Fruit fly (Drosophila melanogaster) whole organism, embryonic: Measurements from ENCODE around the gene Ser.

Source experiments
- Awh ChIP-seq: fragments of 200-800 bp; sonication (Bioruptor generic); IDR thresholded peaks from 2 replicates; pipeline ENCODE4, ENCODE4 v1.3.6; 2022; ENCODE audit warnings: missing biosample characterization, missing genetic modification characterization
- Blimp-1 ChIP-seq: fragments of 200-800 bp; sonication (Bioruptor generic); optimal IDR thresholded peaks from 3 replicates; lab custom pipeline; 2018; ENCODE audit warnings: missing biosample characterization, missing genetic modification characterization, mild to moderate bottlenecking, moderate library complexity, missing genetic modification reagents
- CG12299 ChIP-seq: fragments of 200-800 bp; sonication (Bioruptor generic); optimal IDR thresholded peaks from 2 replicates; lab custom pipeline; 2018; ENCODE audit warnings: missing biosample characterization, mild to moderate bottlenecking, missing genetic modification characterization
- CG12391 ChIP-seq: fragments of 200-800 bp; sonication (Bioruptor generic); optimal IDR thresholded peaks from 3 replicates; lab custom pipeline; 2018; ENCODE audit warnings: missing biosample characterization, mild to moderate bottlenecking, missing genetic modification characterization, moderate library complexity
- CG13624 ChIP-seq: fragments of 200-800 bp; sonication (Bioruptor generic); optimal IDR thresholded peaks from 2 replicates; lab custom pipeline; 2016; ENCODE audit warnings: missing biosample characterization, missing genetic modification characterization
- CG15696 ChIP-seq: fragments of 200-800 bp; sonication (Bioruptor generic); optimal IDR thresholded peaks from 2 replicates; lab custom pipeline; 2019; ENCODE audit warnings: missing biosample characterization, mild to moderate bottlenecking, missing genetic modification characterization, moderate library complexity
- CG1603 ChIP-seq: fragments of 200-800 bp; sonication (Bioruptor generic); optimal IDR thresholded peaks from 2 replicates; lab custom pipeline; 2019; ENCODE audit warnings: missing biosample characterization, mild to moderate bottlenecking, missing genetic modification characterization, moderate library complexity
- CG16815 ChIP-seq: fragments of 200-800 bp; sonication (Bioruptor generic); optimal IDR thresholded peaks from 3 replicates; lab custom pipeline; 2017; ENCODE audit warnings: missing biosample characterization, mild to moderate bottlenecking, missing genetic modification characterization
- CG17359 ChIP-seq: fragments of 200-800 bp; sonication (Bioruptor generic); optimal IDR thresholded peaks from 3 replicates; lab custom pipeline; 2018; ENCODE audit warnings: missing biosample characterization, mild to moderate bottlenecking, missing genetic modification characterization, moderate library complexity
- CG18764 ChIP-seq: fragments of 200-800 bp; sonication (Bioruptor generic); optimal IDR thresholded peaks from 3 replicates; lab custom pipeline; 2016; ENCODE audit warnings: missing biosample characterization, missing genetic modification characterization
- CG2116 ChIP-seq: fragments of 200-800 bp; sonication (Bioruptor generic); optimal IDR thresholded peaks from 3 replicates; lab custom pipeline; 2018; ENCODE audit warnings: missing biosample characterization, mild to moderate bottlenecking, missing genetic modification characterization
- CG2202 ChIP-seq: fragments of 200-800 bp; sonication (Bioruptor generic); optimal IDR thresholded peaks from 2 replicates; lab custom pipeline; 2018; ENCODE audit warnings: missing biosample characterization, mild to moderate bottlenecking, missing genetic modification characterization
- CG32767 ChIP-seq: fragments of 200-800 bp; sonication (Bioruptor generic); IDR thresholded peaks from 2 replicates; pipeline ENCODE4 v1.3.6; 2022; ENCODE audit warnings: missing biosample characterization, missing genetic modification characterization
- CG33557 ChIP-seq: fragments of 200-800 bp; sonication (Bioruptor generic); optimal IDR thresholded peaks from 2 replicates; lab custom pipeline; 2019; ENCODE audit warnings: missing biosample characterization, mild to moderate bottlenecking, missing genetic modification characterization, moderate library complexity
- CG4404 ChIP-seq: fragments of 200-800 bp; sonication (Bioruptor generic); IDR thresholded peaks from 2 replicates; pipeline ENCODE4 v1.3.6; 2022; ENCODE audit warnings: missing biosample characterization, missing genetic modification characterization
- CG6765 ChIP-seq: fragments of 200-800 bp; sonication (Bioruptor generic); optimal IDR thresholded peaks from 3 replicates; lab custom pipeline; 2017; ENCODE audit warnings: missing biosample characterization, mild to moderate bottlenecking, missing genetic modification characterization
- CG7928 ChIP-seq: fragments of 200-800 bp; sonication (Bioruptor generic); optimal IDR thresholded peaks from 2 replicates; lab custom pipeline; 2017; ENCODE audit warnings: missing biosample characterization, mild to moderate bottlenecking, missing genetic modification characterization
- CG9797 ChIP-seq: fragments of 200-800 bp; sonication (Bioruptor generic); optimal IDR thresholded peaks from 3 replicates; lab custom pipeline; 2018; ENCODE audit warnings: missing biosample characterization, mild to moderate bottlenecking, missing genetic modification characterization
- Deaf1 ChIP-seq: fragments of 200-800 bp; optimal IDR thresholded peaks from 3 replicates; lab custom pipeline; 2019; ENCODE audit warnings: missing biosample characterization, mild to moderate bottlenecking, missing genetic modification characterization, moderate library complexity
- Ets97D ChIP-seq: fragments of 200-800 bp; sonication (Bioruptor generic); optimal IDR thresholded peaks from 3 replicates; lab custom pipeline; 2016; ENCODE audit warnings: missing biosample characterization, missing genetic modification characterization
- HLH54F ChIP-seq: fragments of 200-800 bp; sonication (Bioruptor generic); optimal IDR thresholded peaks from 3 replicates; lab custom pipeline; 2016; ENCODE audit warnings: missing biosample characterization, missing genetic modification characterization
- HmgD ChIP-seq: fragments of 200-800 bp; sonication (Bioruptor generic); optimal IDR thresholded peaks from 3 replicates; lab custom pipeline; 2016; ENCODE audit warnings: missing biosample characterization, missing genetic modification characterization
- Hr51 ChIP-seq, 2 experiments: fragments of 200-800 bp; sonication (Bioruptor generic); optimal IDR thresholded peaks; 2 replicates in 1 of 2; 3 replicates in 1 of 2; lab custom pipeline; 2016 to 2018; ENCODE audit warnings: missing biosample characterization in 2 of 2, missing genetic modification characterization in 2 of 2, mild to moderate bottlenecking in 1 of 2, moderate library complexity in 1 of 2
- Nf-YC ChIP-seq: fragments of 200-800 bp; optimal IDR thresholded peaks from 3 replicates; lab custom pipeline; 2019; ENCODE audit warnings: missing biosample characterization, mild to moderate bottlenecking, missing genetic modification characterization, moderate library complexity
- Six4 ChIP-seq: fragments of 200-800 bp; sonication (Bioruptor generic); optimal IDR thresholded peaks from 2 replicates; lab custom pipeline; 2016; ENCODE audit warnings: missing biosample characterization, missing genetic modification characterization
- Spps ChIP-seq: fragments of 200-800 bp; sonication (Bioruptor generic); optimal IDR thresholded peaks from 2 replicates; lab custom pipeline; 2018; ENCODE audit warnings: missing biosample characterization, mild to moderate bottlenecking, missing genetic modification characterization
- Trl ChIP-seq, 3 experiments: fragments of >200 bp in 2 of 3; fragments of 200-800 bp in 1 of 3; sonication (Bioruptor generic) in 1 of 3; optimal IDR thresholded peaks; 2 replicates in 1 of 3; 3 replicates in 2 of 3; lab custom pipeline; 2016 to 2017; ENCODE audit warnings: missing biosample characterization in 1 of 3, missing genetic modification characterization in 1 of 3
- ash1 ChIP-seq: fragments of 200-800 bp; sonication (Bioruptor generic); optimal IDR thresholded peaks from 2 replicates; lab custom pipeline; 2018; ENCODE audit warnings: missing biosample characterization, mild to moderate bottlenecking, missing genetic modification characterization
- chinmo ChIP-seq: fragments of 200-800 bp; sonication (Bioruptor generic); IDR thresholded peaks from 4 replicates; pipeline ENCODE4 v1.3.6; 2022; ENCODE audit warnings: missing biosample characterization, missing genetic modification characterization; ENCODE audit not compliant: partially characterized antibody
- ci ChIP-seq: fragments of 200-800 bp; sonication (Bioruptor generic); IDR thresholded peaks from 3 replicates; pipeline ENCODE4 v1.3.6; 2022; ENCODE audit warnings: missing biosample characterization, missing genetic modification characterization
- corto ChIP-seq: fragments of 200-800 bp; sonication (Bioruptor generic); optimal IDR thresholded peaks from 2 replicates; lab custom pipeline; 2016; ENCODE audit warnings: missing biosample characterization, mild to moderate bottlenecking, missing genetic modification characterization, moderate library complexity
- crol ChIP-seq: fragments of 200-800 bp; sonication (Bioruptor generic); IDR thresholded peaks from 2 replicates; pipeline ENCODE4 v1.3.6; 2022; ENCODE audit warnings: missing biosample characterization, missing genetic modification characterization
- danr ChIP-seq: fragments of 200-800 bp; sonication (Bioruptor generic); IDR thresholded peaks from 2 replicates; pipeline ENCODE4 v1.3.6; 2022; ENCODE audit warnings: missing biosample characterization, missing genetic modification characterization
- fru ChIP-seq: fragments of >200 bp; optimal IDR thresholded peaks from 2 replicates; lab custom pipeline; 2017
- ftz-f1 ChIP-seq: fragments of 200-800 bp; sonication (Bioruptor generic); optimal IDR thresholded peaks from 2 replicates; lab custom pipeline; 2016; ENCODE audit warnings: missing biosample characterization, missing genetic modification characterization
- gcm ChIP-seq: fragments of 200-800 bp; sonication (Bioruptor generic); optimal IDR thresholded peaks from 2 replicates; lab custom pipeline; 2019; ENCODE audit warnings: missing biosample characterization, mild to moderate bottlenecking, missing genetic modification characterization, moderate library complexity
- gro ChIP-seq: fragments of 200-800 bp; sonication (Bioruptor generic); optimal IDR thresholded peaks from 2 replicates; lab custom pipeline; 2016; ENCODE audit warnings: missing biosample characterization, missing genetic modification characterization
- hb ChIP-seq: fragments of 200-800 bp; sonication (Bioruptor generic); IDR thresholded peaks from 3 replicates; pipeline ENCODE4 v1.3.6; 2022; ENCODE audit warnings: missing biosample characterization, missing genetic modification characterization; ENCODE audit not compliant: partially characterized antibody
- hkb ChIP-seq, 2 experiments: fragments of 200-800 bp in 1 of 2; fragments of >200 bp in 1 of 2; sonication (Bioruptor generic) in 1 of 2; IDR thresholded peaks in 1 of 2; optimal IDR thresholded peaks in 1 of 2; 2 replicates each; pipeline versions ENCODE4 v1.3.6 to Lab custom; 2017 to 2022; ENCODE audit warnings: missing biosample characterization in 1 of 2, missing genetic modification characterization in 1 of 2
- klu ChIP-seq: fragments of 200-800 bp; sonication (Bioruptor generic); IDR thresholded peaks from 2 replicates; pipeline ENCODE4 v1.3.6; 2022; ENCODE audit warnings: missing biosample characterization, missing genetic modification characterization
- org-1 ChIP-seq: fragments of 200-800 bp; sonication (Bioruptor generic); optimal IDR thresholded peaks from 2 replicates; lab custom pipeline; 2017; ENCODE audit warnings: missing biosample characterization, missing genetic modification characterization
- pfk ChIP-seq: fragments of 200-800 bp; sonication (Bioruptor generic); optimal IDR thresholded peaks from 2 replicates; lab custom pipeline; 2018; ENCODE audit warnings: missing biosample characterization, mild to moderate bottlenecking, missing genetic modification characterization, moderate library complexity
- phol ChIP-seq: fragments of 200-800 bp; sonication (Bioruptor generic); optimal IDR thresholded peaks from 3 replicates; lab custom pipeline; 2018; ENCODE audit warnings: missing biosample characterization, mild to moderate bottlenecking, missing genetic modification characterization, moderate library complexity
- prd ChIP-seq, 3 experiments: fragments of >200 bp in 2 of 3; fragments of 200-800 bp in 1 of 3; sonication (Bioruptor generic) in 1 of 3; optimal IDR thresholded peaks in 2 of 3; IDR thresholded peaks in 1 of 3; 2 replicates in 2 of 3; 3 replicates in 1 of 3; pipeline versions ENCODE4 v1.3.6 to Lab custom; 2017 to 2022; ENCODE audit warnings: missing biosample characterization in 1 of 3, missing genetic modification characterization in 1 of 3
- pum ChIP-seq: fragments of 200-800 bp; sonication (Bioruptor generic); optimal IDR thresholded peaks from 2 replicates; lab custom pipeline; 2016; ENCODE audit warnings: missing biosample characterization, missing genetic modification characterization
- run ChIP-seq: fragments of 200-800 bp; sonication (Bioruptor generic); optimal IDR thresholded peaks from 3 replicates; lab custom pipeline; 2018; ENCODE audit warnings: missing biosample characterization, mild to moderate bottlenecking, missing genetic modification characterization
- sens ChIP-seq: fragments of 200-800 bp; sonication (Bioruptor generic); peaks from one replicate; lab custom pipeline; 2016; ENCODE audit warnings: missing biosample characterization, missing genetic modification characterization
- usp ChIP-seq: fragments of >200 bp; optimal IDR thresholded peaks from 2 replicates; lab custom pipeline; 2017; ENCODE audit warnings: missing biosample characterization, missing genetic modification characterization

Gene Ser

dm6 chr3R:27204694-27205414, 10.8 kb upstream of the Ser start (continued):
- TF ChIP-seq CG18764 (GFP tag; lab: Kevin White, UChicago) (no peak), HLH54F (GFP tag; lab: Kevin White, UChicago) (no peak), CG12391 (peak; percentile 14), phol (tag; lab: Kevin White, UChicago) (peak; percentile 55), Deaf1 (no peak), CG12299 (tag; lab: Kevin White, UChicago) (no peak), CG9797 (no peak), Trl (optimal IDR thresholded peaks at IDR 0.05; lab: Kevin White, UChicago) (no peak), Trl (GFP tag; optimal IDR thresholded peaks at IDR 0.05; lab: Kevin White, UChicago) (no peak), crol (GFP tag; lab: Robert Waterston, UW) (no peak), org-1 (GFP tag; lab: Kevin White, UChicago) (no peak), CG7928 (GFP tag; lab: Kevin White, UChicago) (no peak), Awh (GFP tag; lab: Robert Waterston, UW) (no peak), CG32767 (GFP tag; lab: Robert Waterston, UW) (no peak), Hr51 (GFP tag; optimal IDR thresholded peaks at IDR 0.05; lab: Kevin White, UChicago) (no peak), prd (optimal IDR thresholded peaks at IDR 0.05; lab: Kevin White, UChicago) (no peak), prd (GFP tag; IDR thresholded peaks at IDR 0.05; lab: Robert Waterston, UW) (peak; percentile 51; the same call in 2 of the 3 replicates)

dm6 chr3R:27203856-27204255, 9.8 kb upstream of the Ser start:
- TF ChIP-seq pfk (GFP tag; lab: Kevin White, UChicago) (no peak), CG2116 (GFP tag; lab: Kevin White, UChicago) (no peak), CG2202 (no peak), CG33557 (GFP tag; lab: Kevin White, UChicago) (no peak), Six4 (no peak), Spps (no peak), corto (GFP tag; lab: Kevin White, UChicago) (no peak), fru (no peak), run (tag; lab: Kevin White, UChicago) (no peak), Nf-YC (no peak), usp (GFP tag; lab: Kevin White, UChicago) (no peak), hkb (optimal IDR thresholded peaks at IDR 0.05; lab: Kevin White, UChicago) (no peak), hkb (GFP tag; IDR thresholded peaks at IDR 0.05; lab: Robert Waterston, UW) (no peak), CG15696 (tag; lab: Kevin White, UChicago) (no peak), gro (GFP tag; lab: Kevin White, UChicago) (no peak), pum (GFP tag; lab: Kevin White, UChicago) (no peak), CG6765 (no peak)

- TF ChIP-seq CG13624 (GFP tag; lab: Kevin White, UChicago) (no peak), Spps (no peak), HmgD (GFP tag; lab: Kevin White, UChicago) (no peak), sens (GFP tag; lab: Kevin White, UChicago) (peak; percentile 61), chinmo (GFP tag; lab: Robert Waterston, UW) (no peak), Ets97D (no peak), ftz-f1 (GFP tag; lab: Kevin White, UChicago) (no peak), hb (GFP tag; lab: Robert Waterston, UW) (no peak), gcm (GFP tag; lab: Kevin White, UChicago) (no peak), danr (GFP tag; lab: Robert Waterston, UW) (no peak), ci (GFP tag; lab: Robert Waterston, UW) (0 out of 3 replicates have a peak, but pooled peaks have one; percentile 8), CG16815 (no peak), Blimp-1 (GFP tag; lab: Kevin White, UChicago) (no peak), CG17359 (tag; lab: Kevin White, UChicago) (no peak), CG1603 (peak; percentile 3), CG4404 (GFP tag; lab: Robert Waterston, UW) (no peak), klu (GFP tag; lab: Robert Waterston, UW) (no peak), ash1 (no peak)
Observed at dm6 chr3R:27202330-27202729, 8.3 kb upstream of the Ser start.
